Worm (Caenorhabditis elegans): ENCODE data around the gene F11A5.16.

DNA sequence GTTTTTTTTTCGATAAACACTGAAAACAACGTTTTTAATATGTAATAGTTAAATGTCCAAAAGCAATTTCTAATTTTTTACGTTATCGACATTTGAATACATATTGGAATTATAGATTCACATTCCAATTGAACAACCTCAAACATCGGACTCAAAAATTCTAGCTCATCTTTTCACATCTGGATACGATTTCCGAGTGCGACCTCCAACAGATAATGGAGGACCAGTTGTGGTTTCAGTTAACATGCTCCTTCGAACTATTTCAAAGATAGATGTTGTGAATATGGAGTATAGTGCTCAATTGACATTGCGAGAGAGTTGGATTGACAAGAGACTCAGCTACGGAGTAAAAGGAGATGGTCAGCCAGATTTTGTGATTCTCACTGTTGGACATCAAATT is 9.3 kb downstream of the F11A5.16 start:
- no peak for TF ChIP-seq flt-1 (GFP tag; IDR thresholded peaks at IDR 0.05)
- no peak for TF ChIP-seq ref-1 (GFP tag; conservative IDR thresholded peaks at IDR 0.05)
- TF ChIP-seq ztf-23 (GFP tag; IDR thresholded peaks at IDR 0.05): no peak
- no peak for TF ChIP-seq T22C8.4 (GFP tag; IDR thresholded peaks at IDR 0.05)

Measured in whole organism, midembryonic.